Fruit fly (Drosophila melanogaster) whole organism, embryonic: ENCODE results near the gene Mgat4b.

Experiments used
- Aef1 ChIP-seq: fragments of 200-800 bp; sonication (Bioruptor generic); IDR thresholded peaks from 3 replicates; pipeline ENCODE4 v1.3.6; 2022; ENCODE audit warnings: missing biosample characterization, missing genetic modification characterization
- CG10209 ChIP-seq: fragments of 200-800 bp; sonication (Bioruptor generic); optimal IDR thresholded peaks from 3 replicates; lab custom pipeline; 2017; ENCODE audit warnings: missing biosample characterization, mild to moderate bottlenecking, missing genetic modification characterization, missing genetic modification reagents
- CG10979 ChIP-seq: fragments of 200-800 bp; sonication (Bioruptor generic); optimal IDR thresholded peaks from 2 replicates; lab custom pipeline; 2018; ENCODE audit warnings: missing biosample characterization, mild to moderate bottlenecking, missing genetic modification characterization, moderate library complexity
- CG11085 ChIP-seq: fragments of 200-800 bp; sonication (Bioruptor generic); IDR thresholded peaks from 2 replicates; pipeline ENCODE4 v1.3.6; 2022; ENCODE audit warnings: missing biosample characterization, missing genetic modification characterization
- CG11247 ChIP-seq: fragments of 200-800 bp; sonication (Bioruptor generic); IDR thresholded peaks from 2 replicates; pipeline ENCODE4 v1.3.6; 2022; ENCODE audit warnings: missing biosample characterization, missing genetic modification characterization
- CG12104 ChIP-seq: fragments of 200-800 bp; sonication (Bioruptor generic); optimal IDR thresholded peaks from 3 replicates; lab custom pipeline; 2016; ENCODE audit warnings: missing biosample characterization, missing genetic modification characterization
- CG12659 ChIP-seq: fragments of 200-800 bp; sonication (Bioruptor generic); optimal IDR thresholded peaks from 3 replicates; lab custom pipeline; 2017; ENCODE audit warnings: mild to moderate bottlenecking, missing biosample characterization, missing genetic modification reagents, missing genetic modification characterization
- CG14014 ChIP-seq: fragments of 200-800 bp; sonication (Bioruptor generic); IDR thresholded peaks from 2 replicates; pipeline ENCODE4 v1.3.6; 2022; ENCODE audit warnings: missing biosample characterization, missing genetic modification characterization
- CG17612 ChIP-seq: fragments of 200-800 bp; sonication (Bioruptor generic); IDR thresholded peaks from 2 replicates; pipeline ENCODE4 v1.3.6; 2022; ENCODE audit warnings: missing biosample characterization, missing genetic modification characterization
- CG17829 ChIP-seq: fragments of 200-800 bp; optimal IDR thresholded peaks from 2 replicates; lab custom pipeline; 2019; ENCODE audit warnings: missing biosample characterization, mild to moderate bottlenecking, missing genetic modification characterization, moderate library complexity
- CG1832 ChIP-seq: fragments of 200-800 bp; sonication (Bioruptor generic); optimal IDR thresholded peaks from 2 replicates; lab custom pipeline; 2017; ENCODE audit warnings: missing biosample characterization, mild to moderate bottlenecking, missing genetic modification characterization, inconsistent platforms
- CG2129 ChIP-seq: fragments of 200-800 bp; sonication (Bioruptor generic); IDR thresholded peaks from 2 replicates; pipeline ENCODE4 v1.3.6; 2022; ENCODE audit warnings: missing biosample characterization, missing genetic modification characterization; ENCODE audit not compliant: partially characterized antibody
- CG3847 ChIP-seq: fragments of 200-800 bp; sonication (Bioruptor generic); IDR thresholded peaks from 2 replicates; pipeline ENCODE4 v1.3.6; 2022; ENCODE audit warnings: missing biosample characterization, missing genetic modification characterization
- CG4328 ChIP-seq: fragments of 200-800 bp; sonication (Bioruptor generic); optimal IDR thresholded peaks from 3 replicates; lab custom pipeline; 2017; ENCODE audit warnings: missing biosample characterization, missing genetic modification reagents, missing genetic modification characterization
- CG4424 ChIP-seq: fragments of 200-800 bp; sonication (Bioruptor generic); optimal IDR thresholded peaks from 3 replicates; lab custom pipeline; 2016; ENCODE audit warnings: missing biosample characterization, missing genetic modification characterization
- CG6689 ChIP-seq: fragments of 200-800 bp; sonication (Bioruptor generic); IDR thresholded peaks from 2 replicates; pipeline ENCODE4 v1.3.6; 2022; ENCODE audit warnings: missing biosample characterization, missing genetic modification characterization
- CG6854 ChIP-seq: fragments of 200-800 bp; sonication (Bioruptor generic); optimal IDR thresholded peaks from 3 replicates; lab custom pipeline; 2017; ENCODE audit warnings: missing biosample characterization, mild to moderate bottlenecking, missing genetic modification characterization
- CG9215 ChIP-seq: fragments of 200-800 bp; sonication (Bioruptor generic); IDR thresholded peaks from 2 replicates; pipeline ENCODE4 v1.3.6; 2022; ENCODE audit warnings: missing biosample characterization, missing genetic modification characterization
- Camta ChIP-seq: fragments of 200-800 bp; sonication (Bioruptor generic); optimal IDR thresholded peaks from 2 replicates; lab custom pipeline; 2016; ENCODE audit warnings: missing biosample characterization, missing genetic modification characterization
- CkIIα-i1 ChIP-seq: fragments of 200-800 bp; sonication (Bioruptor generic); IDR thresholded peaks from 2 replicates; pipeline ENCODE4 v1.3.6; 2022; ENCODE audit warnings: missing biosample characterization, missing genetic modification characterization
- Hey ChIP-seq: fragments of 200-800 bp; sonication (Bioruptor generic); optimal IDR thresholded peaks from 3 replicates; lab custom pipeline; 2018; ENCODE audit warnings: missing biosample characterization, mild to moderate bottlenecking, missing genetic modification characterization
- Lpt ChIP-seq: fragments of >200 bp; optimal IDR thresholded peaks from 2 replicates; lab custom pipeline; 2018; ENCODE audit warnings: missing biosample characterization, missing genetic modification characterization
- NfI ChIP-seq: fragments of 200-800 bp; sonication (Bioruptor generic); optimal IDR thresholded peaks from 3 replicates; lab custom pipeline; 2018; ENCODE audit warnings: missing biosample characterization, mild to moderate bottlenecking, missing genetic modification characterization, moderate library complexity
- Oli ChIP-seq: fragments of 200-800 bp; sonication (Bioruptor generic); optimal IDR thresholded peaks from 2 replicates; lab custom pipeline; 2018; ENCODE audit warnings: missing biosample characterization, mild to moderate bottlenecking, missing genetic modification characterization, moderate library complexity
- Rx ChIP-seq: fragments of 200-800 bp; sonication (Bioruptor generic); IDR thresholded peaks from 2 replicates; pipeline ENCODE4 v1.3.6; 2022; ENCODE audit warnings: missing biosample characterization, missing genetic modification characterization
- al ChIP-seq: fragments of 200-800 bp; sonication (Bioruptor generic); IDR thresholded peaks from 2 replicates; pipeline ENCODE4 v1.3.6; 2022; ENCODE audit warnings: missing biosample characterization, missing genetic modification characterization
- aop ChIP-seq: fragments of 200-800 bp; sonication (Bioruptor generic); IDR thresholded peaks from 2 replicates; pipeline ENCODE4 v1.3.6; 2022; ENCODE audit warnings: missing biosample characterization, missing genetic modification characterization
- ase ChIP-seq: fragments of 200-800 bp; sonication (Bioruptor generic); IDR thresholded peaks from 3 replicates; pipeline ENCODE4 v1.3.6; 2022; ENCODE audit warnings: missing biosample characterization, missing genetic modification characterization
- bcd ChIP-seq: fragments of 200-800 bp; sonication (Bioruptor generic); optimal IDR thresholded peaks from 2 replicates; lab custom pipeline; 2017; ENCODE audit warnings: missing biosample characterization, mild to moderate bottlenecking, missing genetic modification characterization
- chn ChIP-seq: fragments of 200-800 bp; sonication (Bioruptor generic); optimal IDR thresholded peaks from 2 replicates; lab custom pipeline; 2016; ENCODE audit warnings: missing biosample characterization, missing genetic modification characterization
- crp ChIP-seq, 2 experiments: fragments of 200-800 bp; sonication (Bioruptor generic); optimal IDR thresholded peaks; 2 replicates in 1 of 2; 3 replicates in 1 of 2; lab custom pipeline; 2017; ENCODE audit warnings: missing biosample characterization in 2 of 2, missing genetic modification characterization in 2 of 2, mild to moderate bottlenecking in 1 of 2, moderate library complexity in 1 of 2
- dan ChIP-seq: fragments of 200-800 bp; sonication (Bioruptor generic); IDR thresholded peaks from 2 replicates; pipeline ENCODE4 v1.3.6; 2022; ENCODE audit warnings: missing biosample characterization, missing genetic modification characterization
- fru ChIP-seq: fragments of >200 bp; optimal IDR thresholded peaks from 2 replicates; lab custom pipeline; 2017
- gcm ChIP-seq: fragments of 200-800 bp; sonication (Bioruptor generic); optimal IDR thresholded peaks from 2 replicates; lab custom pipeline; 2019; ENCODE audit warnings: missing biosample characterization, mild to moderate bottlenecking, missing genetic modification characterization, moderate library complexity
- gcm2 ChIP-seq: fragments of 200-800 bp; sonication (Bioruptor generic); optimal IDR thresholded peaks from 2 replicates; lab custom pipeline; 2016; ENCODE audit warnings: missing biosample characterization, missing genetic modification characterization
- ham ChIP-seq: fragments of 200-800 bp; sonication (Bioruptor generic); IDR thresholded peaks from 2 replicates; pipeline ENCODE4 v1.3.6; 2022; ENCODE audit warnings: missing biosample characterization, missing genetic modification characterization
- ind ChIP-seq: fragments of 200-800 bp; sonication (Bioruptor generic); optimal IDR thresholded peaks from 3 replicates; lab custom pipeline; 2016; ENCODE audit warnings: missing biosample characterization, missing genetic modification characterization
- mirr ChIP-seq: fragments of 200-800 bp; sonication (Bioruptor generic); optimal IDR thresholded peaks from 3 replicates; lab custom pipeline; 2018; ENCODE audit warnings: missing biosample characterization, mild to moderate bottlenecking, missing genetic modification characterization
- org-1 ChIP-seq: fragments of 200-800 bp; sonication (Bioruptor generic); optimal IDR thresholded peaks from 2 replicates; lab custom pipeline; 2017; ENCODE audit warnings: missing biosample characterization, missing genetic modification characterization
- pan ChIP-seq, 4 experiments: fragments of >200 bp in 3 of 4; fragments of 200-800 bp in 1 of 4; sonication (Bioruptor generic) in 1 of 4; optimal IDR thresholded peaks in 3 of 4; IDR thresholded peaks in 1 of 4; 2 replicates each; pipeline versions ENCODE4 v1.3.6 to Lab custom; 2017 to 2022; ENCODE audit warnings: missing biosample characterization in 2 of 4, missing genetic modification characterization in 2 of 4, mixed read lengths in 1 of 4
- pfk ChIP-seq: fragments of 200-800 bp; sonication (Bioruptor generic); optimal IDR thresholded peaks from 2 replicates; lab custom pipeline; 2018; ENCODE audit warnings: missing biosample characterization, mild to moderate bottlenecking, missing genetic modification characterization, moderate library complexity
- pnt ChIP-seq: fragments of 200-800 bp; sonication (Bioruptor generic); optimal IDR thresholded peaks from 3 replicates; lab custom pipeline; 2016; ENCODE audit warnings: missing biosample characterization, missing genetic modification characterization
- psq ChIP-seq: fragments of 200-800 bp; sonication (Bioruptor generic); optimal IDR thresholded peaks from 2 replicates; lab custom pipeline; 2017; ENCODE audit warnings: missing biosample characterization, missing genetic modification characterization
- rib ChIP-seq: fragments of 200-800 bp; sonication (Bioruptor generic); IDR thresholded peaks from 2 replicates; pipeline ENCODE4 v1.3.6; 2022; ENCODE audit warnings: missing biosample characterization, missing genetic modification characterization
- sima ChIP-seq: fragments of 200-800 bp; sonication (Bioruptor generic); optimal IDR thresholded peaks from 2 replicates; lab custom pipeline; 2016; ENCODE audit warnings: missing biosample characterization, missing genetic modification characterization
- slbo ChIP-seq: fragments of 200-800 bp; sonication (Bioruptor generic); IDR thresholded peaks from 2 replicates; pipeline ENCODE4 v1.3.6; 2022; ENCODE audit warnings: missing biosample characterization, missing genetic modification characterization
- sug ChIP-seq: fragments of 200-800 bp; optimal IDR thresholded peaks from 2 replicates; lab custom pipeline; 2019; ENCODE audit warnings: missing biosample characterization, mild to moderate bottlenecking, missing genetic modification characterization, moderate library complexity
- tin ChIP-seq: fragments of 200-800 bp; sonication (Bioruptor generic); optimal IDR thresholded peaks from 3 replicates; lab custom pipeline; 2016; ENCODE audit warnings: missing biosample characterization, missing genetic modification characterization
- yki ChIP-seq: fragments of >200 bp; optimal IDR thresholded peaks from 3 replicates; lab custom pipeline; 2018
- z ChIP-seq: fragments of 200-800 bp; sonication (Bioruptor generic); IDR thresholded peaks from 3 replicates; pipeline ENCODE4 v1.3.6; 2022; ENCODE audit warnings: missing biosample characterization, missing genetic modification characterization
- zen2 ChIP-seq: fragments of 200-800 bp; sonication (Bioruptor generic); IDR thresholded peaks from 3 replicates; pipeline ENCODE4 v1.3.6; 2022; ENCODE audit warnings: missing biosample characterization, missing genetic modification characterization; ENCODE audit not compliant: partially characterized antibody

The Mgat4b gene

dm6 chr3L:14786230-14786850, 17.3 kb upstream of the Mgat4b start, which contains the start of the genes bmm and Tdrd3 (continued):
- TF ChIP-seq CG9215 (GFP tag; lab: Robert Waterston, UW) (peak; percentile 78), yki (lab: Kevin White, UChicago) (no peak), ind (GFP tag; lab: Kevin White, UChicago) (peak; percentile 87), chn (GFP tag; lab: Kevin White, UChicago) (peak; percentile 54), CG6854 (peak; percentile 47), CG3847 (GFP tag; lab: Robert Waterston, UW) (peak; percentile 80), org-1 (GFP tag; lab: Kevin White, UChicago) (peak; percentile 31), CG17829 (tag; lab: Kevin White, UChicago) (peak; percentile 87), CG17612 (GFP tag; lab: Robert Waterston, UW) (peak; percentile 55), crp (GFP tag; optimal IDR thresholded peaks at IDR 0.05; lab: Kevin White, UChicago) (peak in 1 of 2 experiments; percentile 20), gcm (GFP tag; lab: Kevin White, UChicago) (peak; percentile 79), CG2129 (GFP tag; lab: Robert Waterston, UW) (peak; percentile 85; the same call in 1 of the 2 replicates), NfI (GFP tag; lab: Kevin White, UChicago) (peak; percentile 83), psq (GFP tag; lab: Kevin White, UChicago) (peak; percentile 33), z (GFP tag; lab: Robert Waterston, UW) (no peak), mirr (peak; percentile 38), sima (GFP tag; lab: Kevin White, UChicago) (no peak), ase (GFP tag; lab: Robert Waterston, UW) (peak; percentile 31; the same call in 2 of the 3 replicates), CG12104 (GFP tag; lab: Kevin White, UChicago) (peak; percentile 83), Rx (GFP tag; lab: Robert Waterston, UW) (peak; percentile 35; the same call in 1 of the 2 replicates), CG6689 (GFP tag; lab: Robert Waterston, UW) (peak; percentile 70), rib (GFP tag; lab: Robert Waterston, UW) (peak; percentile 83), aop (GFP tag; lab: Robert Waterston, UW) (no peak), CG4424 (GFP tag; lab: Kevin White, UChicago) (peak; percentile 76), pfk (GFP tag; lab: Kevin White, UChicago) (no peak), dan (GFP tag; lab: Robert Waterston, UW) (no peak), al (GFP tag; lab: Robert Waterston, UW) (peak; percentile 60), pnt (GFP tag; lab: Kevin White, UChicago) (peak; percentile 42), Hey (tag; lab: Kevin White, UChicago) (no peak), CG1832 (GFP tag; lab: Kevin White, UChicago) (no peak), gcm2 (no peak), CG14014 (GFP tag; lab: Robert Waterston, UW) (peak; percentile 77), tin (peak; percentile 80), Camta (GFP tag; lab: Kevin White, UChicago) (no peak), CG11085 (GFP tag; lab: Robert Waterston, UW) (peak; percentile 78), CG12659 (GFP tag; lab: Kevin White, UChicago) (peak; percentile 91), fru (lab: Kevin White, UChicago) (no peak), Aef1 (GFP tag; lab: Robert Waterston, UW) (peak; percentile 75), bcd (GFP tag; lab: Kevin White, UChicago) (peak; percentile 80), CG10979 (tag; lab: Kevin White, UChicago) (peak; percentile 75), slbo (GFP tag; lab: Robert Waterston, UW) (peak; percentile 94), sug (tag; lab: Kevin White, UChicago) (peak; percentile 90), Lpt (no peak), CG11247 (GFP tag; lab: Robert Waterston, UW) (peak; percentile 80), zen2 (peak; percentile 78; the same call in 1 of the 3 replicates), CG4328 (GFP tag; lab: Kevin White, UChicago) (peak; percentile 79), CG10209 (GFP tag; lab: Kevin White, UChicago) (peak; percentile 82), pan (optimal IDR thresholded peaks at IDR 0.05; lab: Kevin White, UChicago) (no peak), pan (GFP tag; optimal IDR thresholded peaks at IDR 0.05 in 1 of 2, IDR thresholded peaks at IDR 0.05 in 1 of 2) (peak in 1 of 2 experiments; percentile 55), CkIIα-i1 (no peak), Oli (tag; lab: Kevin White, UChicago) (peak; percentile 69), ham (GFP tag; lab: Robert Waterston, UW) (no peak; the same call in 1 of the 2 replicates)
